Worm (Caenorhabditis elegans) whole organism, L3 larva: ENCODE measurements around the gene F57B1.5.

ENCODE experiments used
- R02D3.7 ChIP-seq: fragments of 150-350 bp; optimal IDR thresholded peaks from 2 replicates; lab custom pipeline; 2014; ENCODE audit warnings: missing biosample characterization, missing genetic modification characterization
- ama-1 ChIP-seq: fragments of 150-350 bp; optimal IDR thresholded peaks from 2 replicates; lab custom pipeline; 2018
- elt-1 ChIP-seq: fragments of 150-350 bp; optimal IDR thresholded peaks from 2 replicates; lab custom pipeline; 2014; ENCODE audit warnings: missing biosample characterization, missing genetic modification characterization
- eor-1 ChIP-seq, 2 experiments: fragments of 150-350 bp; optimal IDR thresholded peaks; 2 replicates each; lab custom pipeline; 2014 to 2018; ENCODE audit warnings: missing biosample characterization in 2 of 2, missing genetic modification characterization in 2 of 2
- fos-1 ChIP-seq: fragments of 150-350 bp; optimal IDR thresholded peaks from 2 replicates; lab custom pipeline; 2014; ENCODE audit warnings: missing biosample characterization, missing genetic modification characterization
- mml-1 ChIP-seq: fragments of 150-350 bp; sonication (generic microtip); optimal IDR thresholded peaks from 3 replicates; lab custom pipeline; 2014; ENCODE audit warnings: missing biosample characterization, missing genetic modification characterization
- nhr-11 ChIP-seq: fragments of 150-350 bp; optimal IDR thresholded peaks from 2 replicates; lab custom pipeline; 2014; ENCODE audit warnings: missing biosample characterization, missing genetic modification characterization
- nhr-12 ChIP-seq: fragments of 150-350 bp; optimal IDR thresholded peaks from 2 replicates; lab custom pipeline; 2014; ENCODE audit warnings: missing biosample characterization, missing genetic modification characterization
- nhr-28 ChIP-seq: fragments of 150-350 bp; optimal IDR thresholded peaks from 2 replicates; lab custom pipeline; 2014; ENCODE audit warnings: missing biosample characterization, missing genetic modification characterization
- sea-2 ChIP-seq: fragments of 150-350 bp; sonication (generic microtip); optimal IDR thresholded peaks from 4 replicates; lab custom pipeline; 2014; ENCODE audit warnings: missing biosample characterization, missing genetic modification reagents, missing genetic modification characterization
- snpc-4 ChIP-seq: fragments of 150-350 bp; optimal IDR thresholded peaks from 2 replicates; lab custom pipeline; 2014; ENCODE audit warnings: missing biosample characterization, missing genetic modification characterization
- unc-39 ChIP-seq: sonication (generic microtip); optimal IDR thresholded peaks from 4 replicates; lab custom pipeline; 2017; ENCODE audit warnings: missing biosample characterization, missing genetic modification characterization
- zag-1 ChIP-seq: fragments of 150-350 bp; optimal IDR thresholded peaks from 2 replicates; lab custom pipeline; 2014; ENCODE audit warnings: missing biosample characterization, missing genetic modification characterization
- ztf-11 ChIP-seq: fragments of 150-350 bp; optimal IDR thresholded peaks from 2 replicates; lab custom pipeline; 2014; ENCODE audit warnings: missing biosample characterization, missing genetic modification characterization

DNA sequence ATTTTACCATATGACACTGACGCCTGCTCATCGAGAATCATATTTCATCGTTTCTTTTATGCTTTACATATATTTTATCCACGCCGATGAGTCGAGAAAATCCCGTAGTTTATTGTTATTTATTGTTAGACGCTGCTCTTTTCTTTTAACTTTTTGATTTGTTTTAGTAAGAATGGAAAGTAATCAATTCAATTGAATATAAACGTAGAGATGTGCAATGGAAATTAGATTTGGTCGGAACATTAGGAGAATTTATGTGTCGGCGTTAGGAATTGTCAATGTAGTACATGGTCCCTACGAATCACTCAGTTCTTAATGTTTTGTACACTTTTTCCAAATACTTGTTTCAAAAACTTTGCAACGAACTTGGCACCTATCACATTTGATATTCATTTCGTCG is 42.3 kb upstream of the F57B1.5 start:
- TF ChIP-seq zag-1 (tag; lab: Kevin White, UChicago) (no peak), nhr-12 (no peak), R02D3.7 (no peak), eor-1 (tag; optimal IDR thresholded peaks at IDR 0.05; lab: Kevin White, UChicago) (no peak), fos-1 (tag; lab: Kevin White, UChicago) (no peak), unc-39 (no peak), nhr-28 (tag; lab: Kevin White, UChicago) (no peak), elt-1 (tag; lab: Kevin White, UChicago) (no peak), snpc-4 (tag; lab: Kevin White, UChicago) (no peak), ama-1 (lab: Kevin White, UChicago) (no peak), ztf-11 (tag; lab: Kevin White, UChicago) (no peak), mml-1 (tag; lab: Kevin White, UChicago) (no peak), nhr-11 (tag; lab: Kevin White, UChicago) (no peak), sea-2 (GFP tag; lab: Kevin White, UChicago) (no peak)
